Worm (Caenorhabditis elegans): ENCODE measurements around the gene marc-1.
A peak's percentile ranks its signal among the peaks of the same experiment; 100 is the strongest.

Gene marc-1

ce11 chrV:9739402-9739801 lies at the start of gene marc-1:
Gene marc-1, plus strand, starts transcription at chrV:9739702.
- TF ChIP-seq T22C8.4 (GFP tag; IDR thresholded peaks at IDR 0.05) (no peak), ref-1 (GFP tag; conservative IDR thresholded peaks at IDR 0.05) (no peak), tab-1 (GFP tag; IDR thresholded peaks at IDR 0.05) (no peak), ztf-23 (GFP tag; IDR thresholded peaks at IDR 0.05) (no peak), flt-1 (GFP tag; IDR thresholded peaks at IDR 0.05) (no peak), med-1 (GFP tag; optimal IDR thresholded peaks at IDR 0.05; ENCODE audit: insufficient read depth) (no peak), ztf-29 (GFP tag; IDR thresholded peaks at IDR 0.05) (no peak), klf-2 (GFP tag; conservative IDR thresholded peaks at IDR 0.05) (no peak), cog-1 (tag; optimal IDR thresholded peaks at IDR 0.05) (no peak)

- no peak for TF ChIP-seq ref-1 (GFP tag; conservative IDR thresholded peaks at IDR 0.05)
- TF ChIP-seq tab-1 (GFP tag; IDR thresholded peaks at IDR 0.05) = no peak
Measured at ce11 chrV:9690099-9690572, 49.4 kb upstream of the marc-1 start, which contains the start of gene rbx-1. Gene rbx-1, minus strand, starts transcription at chrV:9690522.

- TF ChIP-seq ztf-23 (GFP tag; IDR thresholded peaks at IDR 0.05) (0 out of 2 replicates have a peak, but pooled peaks have one; percentile 31), ztf-29 (GFP tag; IDR thresholded peaks at IDR 0.05) (no peak)
Measured at ce11 chrV:9690728-9691127, 48.8 kb upstream of the marc-1 start.

ce11 chrV:9692109-9692581 lies 47.4 kb upstream of the marc-1 start, which contains the start of gene ztf-9:
Gene ztf-9, minus strand, starts transcription at chrV:9692159.
- TF ChIP-seq klf-2 (GFP tag; conservative IDR thresholded peaks at IDR 0.05) (no peak), ztf-29 (GFP tag; IDR thresholded peaks at IDR 0.05) (0 out of 2 replicates have a peak, but pooled peaks have one; percentile 30), med-1 (GFP tag; optimal IDR thresholded peaks at IDR 0.05; ENCODE audit: insufficient read depth) (no peak), ref-1 (GFP tag; conservative IDR thresholded peaks at IDR 0.05) (no peak), cog-1 (tag; optimal IDR thresholded peaks at IDR 0.05) (no peak), tab-1 (GFP tag; IDR thresholded peaks at IDR 0.05) (no peak), T22C8.4 (GFP tag; IDR thresholded peaks at IDR 0.05) (no peak), ztf-23 (GFP tag; IDR thresholded peaks at IDR 0.05) (0 out of 2 replicates have a peak, but pooled peaks have one; percentile 43), flt-1 (GFP tag; IDR thresholded peaks at IDR 0.05) (peak; percentile 50; the same call in 1 of the 2 replicates)

- TF ChIP-seq klf-2 (GFP tag; conservative IDR thresholded peaks at IDR 0.05) (no peak), ztf-23 (GFP tag; IDR thresholded peaks at IDR 0.05) (no peak), flt-1 (GFP tag; IDR thresholded peaks at IDR 0.05) (no peak), med-1 (GFP tag; optimal IDR thresholded peaks at IDR 0.05; ENCODE audit: insufficient read depth) (no peak), cog-1 (tag; optimal IDR thresholded peaks at IDR 0.05) (no peak), ztf-29 (GFP tag; IDR thresholded peaks at IDR 0.05) (no peak)
Measured at ce11 chrV:9692649-9693112, 46.8 kb upstream of the marc-1 start, which contains the start of gene ZK287.7. Gene ZK287.7, plus strand, starts transcription at chrV:9693062.

ce11 chrV:9696715-9697114 lies 42.8 kb upstream of the marc-1 start, which contains the start of gene her-1:
Gene her-1, plus strand, starts transcription at chrV:9697015.
- TF ChIP-seq med-1 (GFP tag; optimal IDR thresholded peaks at IDR 0.05; ENCODE audit: insufficient read depth) (no peak), flt-1 (GFP tag; IDR thresholded peaks at IDR 0.05) (no peak), klf-2 (GFP tag; conservative IDR thresholded peaks at IDR 0.05) (no peak)

ce11 chrV:9699216-9699615 lies 40.3 kb upstream of the marc-1 start:
- TF ChIP-seq tab-1 (GFP tag; IDR thresholded peaks at IDR 0.05) (no peak), ztf-29 (GFP tag; IDR thresholded peaks at IDR 0.05) (no peak), cog-1 (tag; optimal IDR thresholded peaks at IDR 0.05) (no peak), med-1 (GFP tag; optimal IDR thresholded peaks at IDR 0.05; ENCODE audit: insufficient read depth) (no peak), klf-2 (GFP tag; conservative IDR thresholded peaks at IDR 0.05) (no peak), T22C8.4 (GFP tag; IDR thresholded peaks at IDR 0.05) (no peak), flt-1 (GFP tag; IDR thresholded peaks at IDR 0.05) (no peak), ref-1 (GFP tag; conservative IDR thresholded peaks at IDR 0.05) (no peak), ztf-23 (GFP tag; IDR thresholded peaks at IDR 0.05) (no peak)

- TF ChIP-seq flt-1 (GFP tag; IDR thresholded peaks at IDR 0.05) (no peak), T22C8.4 (GFP tag; IDR thresholded peaks at IDR 0.05) (no peak), tab-1 (GFP tag; IDR thresholded peaks at IDR 0.05) (no peak), cog-1 (tag; optimal IDR thresholded peaks at IDR 0.05) (no peak), klf-2 (GFP tag; conservative IDR thresholded peaks at IDR 0.05) (no peak), ztf-23 (GFP tag; IDR thresholded peaks at IDR 0.05) (no peak), ztf-29 (GFP tag; IDR thresholded peaks at IDR 0.05) (no peak), ref-1 (GFP tag; conservative IDR thresholded peaks at IDR 0.05) (no peak), med-1 (GFP tag; optimal IDR thresholded peaks at IDR 0.05; ENCODE audit: insufficient read depth) (no peak)
Measured at ce11 chrV:9701861-9702260, 37.6 kb upstream of the marc-1 start.

ce11 chrV:9702755-9703154 lies 36.7 kb upstream of the marc-1 start, which contains the start of gene xbx-6:
Gene xbx-6, plus strand, starts transcription at chrV:9703055.
- TF ChIP-seq cog-1 (tag; optimal IDR thresholded peaks at IDR 0.05) (no peak), ztf-29 (GFP tag; IDR thresholded peaks at IDR 0.05) (no peak), flt-1 (GFP tag; IDR thresholded peaks at IDR 0.05) (no peak), tab-1 (GFP tag; IDR thresholded peaks at IDR 0.05) (no peak), T22C8.4 (GFP tag; IDR thresholded peaks at IDR 0.05) (no peak), klf-2 (GFP tag; conservative IDR thresholded peaks at IDR 0.05) (no peak), med-1 (GFP tag; optimal IDR thresholded peaks at IDR 0.05; ENCODE audit: insufficient read depth) (no peak), ref-1 (GFP tag; conservative IDR thresholded peaks at IDR 0.05) (no peak), ztf-23 (GFP tag; IDR thresholded peaks at IDR 0.05) (no peak)

- TF ChIP-seq klf-2 (GFP tag; conservative IDR thresholded peaks at IDR 0.05) (no peak), med-1 (GFP tag; optimal IDR thresholded peaks at IDR 0.05; ENCODE audit: insufficient read depth) (no peak), flt-1 (GFP tag; IDR thresholded peaks at IDR 0.05) (no peak), cog-1 (tag; optimal IDR thresholded peaks at IDR 0.05) (no peak), ref-1 (GFP tag; conservative IDR thresholded peaks at IDR 0.05) (no peak), T22C8.4 (GFP tag; IDR thresholded peaks at IDR 0.05) (no peak), tab-1 (GFP tag; IDR thresholded peaks at IDR 0.05) (no peak), ztf-23 (GFP tag; IDR thresholded peaks at IDR 0.05) (no peak), ztf-29 (GFP tag; IDR thresholded peaks at IDR 0.05) (no peak)
Measured at ce11 chrV:9703549-9703948, 36.0 kb upstream of the marc-1 start.
